Fruit fly (Drosophila melanogaster): ENCODE data around the gene CG14913.

CG14913 gene

dm6 chr2L:11016695-11017094 lies at the start of gene CG14913:
Gene CG14913, plus strand, starts transcription at chr2L:11016995.
- TF ChIP-seq CG8301 (tag; optimal IDR thresholded peaks at IDR 0.05): no peak
- no peak for TF ChIP-seq CG32121 (GFP tag; IDR thresholded peaks at IDR 0.05)
- no peak for TF ChIP-seq EcR (GFP tag; optimal IDR thresholded peaks at IDR 0.05)
- TF ChIP-seq Pif1A (GFP tag; optimal IDR thresholded peaks at IDR 0.05): no peak
- no peak for TF ChIP-seq CG17806 (tag; optimal IDR thresholded peaks at IDR 0.05)
- no peak for TF ChIP-seq CG8159 (tag; optimal IDR thresholded peaks at IDR 0.05)

- TF ChIP-seq CG4496 (GFP tag; IDR thresholded peaks at IDR 0.05) (peak; percentile 58), CG15710 (tag; optimal IDR thresholded peaks at IDR 0.05) (peak; percentile 18), CG8159 (tag; optimal IDR thresholded peaks at IDR 0.05) (peak; percentile 33), CG10348 (GFP tag; IDR thresholded peaks at IDR 0.05) (no peak), CG8301 (tag; optimal IDR thresholded peaks at IDR 0.05) (peak; percentile 52), Snoo (tag; optimal IDR thresholded peaks at IDR 0.05) (peak; percentile 7), gl (tag; optimal IDR thresholded peaks at IDR 0.05) (peak; percentile 79), CG9948 (tag; optimal IDR thresholded peaks at IDR 0.05) (no peak), rn (GFP tag; IDR thresholded peaks at IDR 0.05) (no peak), CG32121 (GFP tag; IDR thresholded peaks at IDR 0.05) (peak; percentile 38; the same call in 1 of the 2 replicates), EcR (GFP tag; optimal IDR thresholded peaks at IDR 0.05) (peak; percentile 52), fd96Ca (GFP tag; IDR thresholded peaks at IDR 0.05) (0 out of 3 replicates have a peak, but pooled peaks have one; percentile 22), D1 (tag; optimal IDR thresholded peaks at IDR 0.05) (no peak), Ets98B (GFP tag; IDR thresholded peaks at IDR 0.05) (peak; percentile 61), Pif1B (GFP tag; optimal IDR thresholded peaks at IDR 0.05) (peak; percentile 28), CG12605 (GFP tag; IDR thresholded peaks at IDR 0.05) (peak; percentile 38; the same call in 1 of the 2 replicates), CG14655 (GFP tag; optimal IDR thresholded peaks at IDR 0.05) (no peak)
These were observed 49.4 kb upstream of the CG14913 start for dm6 chr2L:10967257-10968008.

- TF ChIP-seq Snoo (tag; optimal IDR thresholded peaks at IDR 0.05) (no peak), CG14655 (GFP tag; optimal IDR thresholded peaks at IDR 0.05) (no peak), rn (GFP tag; IDR thresholded peaks at IDR 0.05) (no peak), CG12605 (GFP tag; IDR thresholded peaks at IDR 0.05) (no peak), Pif1A (GFP tag; optimal IDR thresholded peaks at IDR 0.05) (no peak), CG4496 (GFP tag; IDR thresholded peaks at IDR 0.05) (no peak; the same call in 2 of the 3 replicates), Ets98B (GFP tag; IDR thresholded peaks at IDR 0.05) (no peak), CG8301 (tag; optimal IDR thresholded peaks at IDR 0.05) (no peak), CG32121 (GFP tag; IDR thresholded peaks at IDR 0.05) (no peak), gl (tag; optimal IDR thresholded peaks at IDR 0.05) (no peak), fd96Ca (GFP tag; IDR thresholded peaks at IDR 0.05) (no peak), EcR (GFP tag; optimal IDR thresholded peaks at IDR 0.05) (no peak), D1 (tag; optimal IDR thresholded peaks at IDR 0.05) (no peak), CG15710 (tag; optimal IDR thresholded peaks at IDR 0.05) (no peak), Pif1B (GFP tag; optimal IDR thresholded peaks at IDR 0.05) (no peak), CG8159 (tag; optimal IDR thresholded peaks at IDR 0.05) (no peak)
These were observed 48.8 kb upstream of the CG14913 start for dm6 chr2L:10968009-10968383.

- no peak for TF ChIP-seq EcR (GFP tag; optimal IDR thresholded peaks at IDR 0.05)
- TF ChIP-seq CG17806 (tag; optimal IDR thresholded peaks at IDR 0.05): no peak
- no peak for TF ChIP-seq rn (GFP tag; IDR thresholded peaks at IDR 0.05)
- TF ChIP-seq CG4496 (GFP tag; IDR thresholded peaks at IDR 0.05): no peak
- TF ChIP-seq CG32121 (GFP tag; IDR thresholded peaks at IDR 0.05): no peak
- no peak for TF ChIP-seq CG8301 (tag; optimal IDR thresholded peaks at IDR 0.05)
- peak; percentile 0 for TF ChIP-seq CG8159 (tag; optimal IDR thresholded peaks at IDR 0.05)
- TF ChIP-seq Pif1B (GFP tag; optimal IDR thresholded peaks at IDR 0.05): no peak
- TF ChIP-seq fd96Ca (GFP tag; IDR thresholded peaks at IDR 0.05): 0 out of 3 replicates have a peak, but pooled peaks have one; percentile 14
- TF ChIP-seq Snoo (tag; optimal IDR thresholded peaks at IDR 0.05): no peak
- TF ChIP-seq CG15710 (tag; optimal IDR thresholded peaks at IDR 0.05): no peak
- no peak for TF ChIP-seq D1 (tag; optimal IDR thresholded peaks at IDR 0.05)
- no peak for TF ChIP-seq CG34367 (tag; optimal IDR thresholded peaks at IDR 0.05)
- TF ChIP-seq CG12605 (GFP tag; IDR thresholded peaks at IDR 0.05): no peak
- TF ChIP-seq CG14655 (GFP tag; optimal IDR thresholded peaks at IDR 0.05): no peak
- TF ChIP-seq Pif1A (GFP tag; optimal IDR thresholded peaks at IDR 0.05): no peak
- no peak for TF ChIP-seq gl (tag; optimal IDR thresholded peaks at IDR 0.05)
These were observed 46.7 kb upstream of the CG14913 start, which contains the start of the genes Tmem214 and YL-1 for dm6 chr2L:10970134-10970533. Gene Tmem214, minus strand, starts transcription at chr2L:10970275. Gene YL-1, plus strand, starts transcription at chr2L:10970443.

- TF ChIP-seq fd96Ca (GFP tag; IDR thresholded peaks at IDR 0.05): no peak
- TF ChIP-seq Pif1B (GFP tag; optimal IDR thresholded peaks at IDR 0.05): no peak
- TF ChIP-seq CG17806 (tag; optimal IDR thresholded peaks at IDR 0.05): no peak
- no peak for TF ChIP-seq Snoo (tag; optimal IDR thresholded peaks at IDR 0.05)
- no peak for TF ChIP-seq CG15710 (tag; optimal IDR thresholded peaks at IDR 0.05)
- no peak for TF ChIP-seq CG8159 (tag; optimal IDR thresholded peaks at IDR 0.05)
- no peak for TF ChIP-seq CG32121 (GFP tag; IDR thresholded peaks at IDR 0.05)
- no peak for TF ChIP-seq Ets98B (GFP tag; IDR thresholded peaks at IDR 0.05)
- TF ChIP-seq D1 (tag; optimal IDR thresholded peaks at IDR 0.05): no peak
- no peak for TF ChIP-seq CG34367 (tag; optimal IDR thresholded peaks at IDR 0.05)
- TF ChIP-seq rn (GFP tag; IDR thresholded peaks at IDR 0.05): no peak
These were observed 44.6 kb upstream of the CG14913 start, which contains the start of gene CG16743 for dm6 chr2L:10972224-10972623. Gene CG16743, plus strand, starts transcription at chr2L:10972280.

- TF ChIP-seq CG10348 (GFP tag; IDR thresholded peaks at IDR 0.05): no peak
- TF ChIP-seq CG12605 (GFP tag; IDR thresholded peaks at IDR 0.05): no peak
- TF ChIP-seq CG13204 (GFP tag; optimal IDR thresholded peaks at IDR 0.05): no peak
- TF ChIP-seq CG9948 (tag; optimal IDR thresholded peaks at IDR 0.05): no peak
- TF ChIP-seq CG34367 (tag; optimal IDR thresholded peaks at IDR 0.05): no peak
- TF ChIP-seq Snoo (tag; optimal IDR thresholded peaks at IDR 0.05): no peak
- no peak for TF ChIP-seq fd96Ca (GFP tag; IDR thresholded peaks at IDR 0.05)
- TF ChIP-seq Ets98B (GFP tag; IDR thresholded peaks at IDR 0.05): no peak
- TF ChIP-seq Pif1B (GFP tag; optimal IDR thresholded peaks at IDR 0.05): no peak
- no peak for TF ChIP-seq CG8159 (tag; optimal IDR thresholded peaks at IDR 0.05)
- no peak for TF ChIP-seq CG32121 (GFP tag; IDR thresholded peaks at IDR 0.05)
- TF ChIP-seq CG15710 (tag; optimal IDR thresholded peaks at IDR 0.05): no peak
- TF ChIP-seq Pif1A (GFP tag; optimal IDR thresholded peaks at IDR 0.05): no peak
- no peak for TF ChIP-seq CG14655 (GFP tag; optimal IDR thresholded peaks at IDR 0.05)
- no peak for TF ChIP-seq D1 (tag; optimal IDR thresholded peaks at IDR 0.05)
- no peak for TF ChIP-seq EcR (GFP tag; optimal IDR thresholded peaks at IDR 0.05)
- TF ChIP-seq rn (GFP tag; IDR thresholded peaks at IDR 0.05): no peak
- no peak for TF ChIP-seq CG8301 (tag; optimal IDR thresholded peaks at IDR 0.05)
- TF ChIP-seq CG4496 (GFP tag; IDR thresholded peaks at IDR 0.05): no peak
These were observed 42.2 kb upstream of the CG14913 start for dm6 chr2L:10974638-10975037.
